Worm (Caenorhabditis elegans) whole organism, late embryonic: ENCODE data around the gene cogc-4.

Source experiments
- ama-1 ChIP-seq: fragments of 150-350 bp; optimal IDR thresholded peaks from 2 replicates; lab custom pipeline; 2014
- elt-2 ChIP-seq: sonication (generic microtip); optimal IDR thresholded peaks from 2 replicates; lab custom pipeline; 2016; ENCODE audit warnings: missing genetic modification reagents, missing genetic modification characterization, missing compliant biosample characterization
- fkh-10 ChIP-seq: fragments of 150-350 bp; optimal IDR thresholded peaks from 2 replicates; lab custom pipeline; 2014; ENCODE audit warnings: missing biosample characterization, missing genetic modification reagents, missing genetic modification characterization
- gmeb-2 ChIP-seq: sonication (generic microtip); optimal IDR thresholded peaks from 2 replicates; lab custom pipeline; 2016; ENCODE audit warnings: missing genetic modification characterization, inconsistent platforms, missing compliant biosample characterization
- madf-2 ChIP-seq: sonication (generic microtip); optimal IDR thresholded peaks from 2 replicates; lab custom pipeline; 2017; ENCODE audit warnings: missing genetic modification characterization, missing compliant biosample characterization
- nhr-11 ChIP-seq: fragments of 150-350 bp; optimal IDR thresholded peaks from 2 replicates; lab custom pipeline; 2014; ENCODE audit warnings: missing biosample characterization, missing genetic modification characterization
- pha-4 ChIP-seq: fragments of 150-350 bp; optimal IDR thresholded peaks from 2 replicates; lab custom pipeline; 2018; ENCODE audit warnings: missing biosample characterization, missing genetic modification reagents, missing genetic modification characterization
- pqm-1 ChIP-seq: sonication (generic microtip); optimal IDR thresholded peaks from 2 replicates; lab custom pipeline; 2016; ENCODE audit warnings: missing genetic modification characterization, missing compliant biosample characterization
- sdc-2 ChIP-seq: sonication (generic microtip); optimal IDR thresholded peaks from 2 replicates; lab custom pipeline; 2016; ENCODE audit warnings: missing genotype, missing genetic modification characterization, missing compliant biosample characterization
- zip-5 ChIP-seq: sonication (generic microtip); optimal IDR thresholded peaks from 2 replicates; lab custom pipeline; 2016; ENCODE audit warnings: missing genetic modification characterization, missing compliant biosample characterization

ce11 chrII:1411372-1411771 lies 8.1 kb downstream of the cogc-4 start, which contains the start of gene Y51H7C.9:
- TF ChIP-seq nhr-11 (tag; lab: Kevin White, UChicago) (no peak), gmeb-2 (no peak), elt-2 (tag; lab: Kevin White, UChicago) (no peak), zip-5 (no peak), pqm-1 (tag; lab: Kevin White, UChicago) (no peak), ama-1 (no peak), madf-2 (tag; lab: Kevin White, UChicago) (no peak), pha-4 (tag; lab: Kevin White, UChicago) (no peak), fkh-10 (GFP tag; lab: Kevin White, UChicago) (no peak), sdc-2 (no peak)
